Fruit fly (Drosophila melanogaster): Measurements from ENCODE around the gene ValRS-m.

ValRS-m gene

dm6 chr3L:8953199-8953956 lies 11.2 kb downstream of the ValRS-m start (continued):
- TF ChIP-seq Hand (GFP tag; optimal IDR thresholded peaks at IDR 0.05): peak; percentile 57
- TF ChIP-seq Doc2 (GFP tag; IDR thresholded peaks at IDR 0.05): no peak
- peak; percentile 8 for TF ChIP-seq CG30020 (tag; optimal IDR thresholded peaks at IDR 0.05)
- no peak for TF ChIP-seq eve (GFP tag; optimal IDR thresholded peaks at IDR 0.05)
- no peak for TF ChIP-seq hkb (optimal IDR thresholded peaks at IDR 0.05)
- no peak for TF ChIP-seq hkb (GFP tag; IDR thresholded peaks at IDR 0.05)
- TF ChIP-seq slp2 (GFP tag; optimal IDR thresholded peaks at IDR 0.05): peak; percentile 19
- no peak for TF ChIP-seq ap (GFP tag; IDR thresholded peaks at IDR 0.05)
- TF ChIP-seq esg (GFP tag; conservative IDR thresholded peaks at IDR 0.05): no peak
- TF ChIP-seq Xrp1 (GFP tag; IDR thresholded peaks at IDR 0.05): peak; percentile 50; the same call in 1 of the 2 replicates
- peak; percentile 51 for TF ChIP-seq CG6683 (GFP tag; optimal IDR thresholded peaks at IDR 0.05)
- TF ChIP-seq Ets97D (GFP tag; optimal IDR thresholded peaks at IDR 0.05): no peak
- peak; percentile 64 for TF ChIP-seq bsh (GFP tag; optimal IDR thresholded peaks at IDR 0.05)
- 0 out of 2 replicates have a peak, but pooled peaks have one; percentile 12 for TF ChIP-seq Awh (GFP tag; IDR thresholded peaks at IDR 0.05)
- TF ChIP-seq ewg (GFP tag; optimal IDR thresholded peaks at IDR 0.05): peak; percentile 16
- no peak for TF ChIP-seq H2.0 (GFP tag; IDR thresholded peaks at IDR 0.05)
- peak; percentile 22 for TF ChIP-seq CG18764 (GFP tag; optimal IDR thresholded peaks at IDR 0.05)
- TF ChIP-seq Six4 (GFP tag; optimal IDR thresholded peaks at IDR 0.05): no peak
- no peak for TF ChIP-seq CG14965 (GFP tag; optimal IDR thresholded peaks at IDR 0.05; ENCODE audit: borderline replicate concordance)
- peak; percentile 62 for TF ChIP-seq CG10147 (GFP tag; optimal IDR thresholded peaks at IDR 0.05)
- TF ChIP-seq twi (tag; optimal IDR thresholded peaks at IDR 0.05): no peak
- peak; percentile 5 for TF ChIP-seq CG17568 (GFP tag; optimal IDR thresholded peaks at IDR 0.05)
- no peak for TF ChIP-seq CG7963 (GFP tag; IDR thresholded peaks at IDR 0.05; ENCODE audit: partially characterized antibody)
- TF ChIP-seq CG7372 (GFP tag; IDR thresholded peaks at IDR 0.05): no peak
- TF ChIP-seq CG12299 (tag; optimal IDR thresholded peaks at IDR 0.05): peak; percentile 68
- TF ChIP-seq nmo (GFP tag; optimal IDR thresholded peaks at IDR 0.05): peak; percentile 76
- TF ChIP-seq CG10462 (GFP tag; optimal IDR thresholded peaks at IDR 0.05): no peak
- no peak; the same call in 1 of the 3 replicates for TF ChIP-seq CG6791 (GFP tag; IDR thresholded peaks at IDR 0.05; ENCODE audit: partially characterized antibody)
- TF ChIP-seq hb (GFP tag; IDR thresholded peaks at IDR 0.05; ENCODE audit: partially characterized antibody): no peak
- no peak for TF ChIP-seq pb (GFP tag; optimal IDR thresholded peaks at IDR 0.05)
- TF ChIP-seq Hmx (GFP tag; optimal IDR thresholded peaks at IDR 0.05): no peak
- TF ChIP-seq sens (GFP tag): peak; percentile 95
- TF ChIP-seq tup (GFP tag; optimal IDR thresholded peaks at IDR 0.05): peak; percentile 4
- peak; percentile 41; the same call in 2 of the 3 replicates for TF ChIP-seq CG14860 (GFP tag; IDR thresholded peaks at IDR 0.05; ENCODE audit: partially characterized antibody)
- peak; percentile 84 for TF ChIP-seq gem (tag; optimal IDR thresholded peaks at IDR 0.05)
- TF ChIP-seq CG3847 (GFP tag; IDR thresholded peaks at IDR 0.05): no peak
- no peak for TF ChIP-seq Atf3 (GFP tag; optimal IDR thresholded peaks at IDR 0.05)
- no peak for TF ChIP-seq NC2α (GFP tag; optimal IDR thresholded peaks at IDR 0.05)
- peak; percentile 20 for TF ChIP-seq CG4820 (GFP tag; optimal IDR thresholded peaks at IDR 0.05)
- peak; percentile 78 for TF ChIP-seq CG34376 (GFP tag; optimal IDR thresholded peaks at IDR 0.05)
- TF ChIP-seq mirr (GFP tag; optimal IDR thresholded peaks at IDR 0.05): no peak
- TF ChIP-seq Hr78 (GFP tag; optimal IDR thresholded peaks at IDR 0.05): no peak
- peak; percentile 40 for TF ChIP-seq nom (GFP tag; optimal IDR thresholded peaks at IDR 0.05)
- TF ChIP-seq da (GFP tag; optimal IDR thresholded peaks at IDR 0.05): no peak
- peak in 1 of 2 experiments; percentile 18 for TF ChIP-seq Eip74EF (GFP tag; optimal IDR thresholded peaks at IDR 0.05)
- peak; percentile 71 for TF ChIP-seq CG6765 (GFP tag; optimal IDR thresholded peaks at IDR 0.05)
- TF ChIP-seq eyg (GFP tag; optimal IDR thresholded peaks at IDR 0.05): no peak
- peak; percentile 34; the same call in 1 of the 2 replicates for TF ChIP-seq CG31224 (GFP tag; IDR thresholded peaks at IDR 0.05)

Data from whole organism, embryonic.